Fruit fly (Drosophila melanogaster) whole organism, prepupa: ENCODE results near the gene CG13024.

Experiments
- Blimp-1 ChIP-seq: fragments of 200-800 bp; sonication (Bioruptor generic); optimal IDR thresholded peaks from 3 replicates; lab custom pipeline; 2017; ENCODE audit warnings: missing biosample characterization, missing genetic modification characterization, mild to moderate bottlenecking, moderate library complexity, missing genetic modification reagents
- CG10631 ChIP-seq: fragments of 200-800 bp; sonication (Bioruptor generic); optimal IDR thresholded peaks from 2 replicates; lab custom pipeline; 2016; ENCODE audit warnings: missing biosample characterization, missing genetic modification characterization
- CG10669 ChIP-seq: fragments of 200-800 bp; sonication (Bioruptor generic); optimal IDR thresholded peaks from 3 replicates; lab custom pipeline; 2018; ENCODE audit warnings: missing biosample characterization, mild to moderate bottlenecking, missing genetic modification characterization, moderate library complexity
- CG11294 ChIP-seq: fragments of 200-800 bp; sonication (Bioruptor generic); IDR thresholded peaks from 2 replicates; pipeline ENCODE4 v1.3.6; 2022; ENCODE audit warnings: missing biosample characterization, missing genetic modification characterization
- CG11762 ChIP-seq: fragments of 200-800 bp; sonication (Bioruptor generic); optimal IDR thresholded peaks from 3 replicates; lab custom pipeline; 2016; ENCODE audit warnings: missing biosample characterization, missing genetic modification characterization; ENCODE audit not compliant: insufficient read depth
- CG11902 ChIP-seq: fragments of 200-800 bp; sonication (Bioruptor generic); optimal IDR thresholded peaks from 3 replicates; lab custom pipeline; 2016; ENCODE audit warnings: missing biosample characterization, missing genetic modification characterization
- CG15336 ChIP-seq: fragments of 200-800 bp; sonication (Bioruptor generic); IDR thresholded peaks from 2 replicates; pipeline ENCODE4 v1.3.6; 2022; ENCODE audit warnings: missing biosample characterization, missing genetic modification characterization
- CG1621 ChIP-seq: fragments of 200-800 bp; sonication (Bioruptor generic); optimal IDR thresholded peaks from 3 replicates; lab custom pipeline; 2018; ENCODE audit warnings: missing biosample characterization, mild to moderate bottlenecking, missing genetic modification characterization
- CG16779 ChIP-seq: fragments of 200-800 bp; sonication (Bioruptor generic); optimal IDR thresholded peaks from 3 replicates; lab custom pipeline; 2017; ENCODE audit warnings: missing biosample characterization, mild to moderate bottlenecking, missing genetic modification characterization
- CG3032 ChIP-seq: fragments of 200-800 bp; optimal IDR thresholded peaks from 2 replicates; lab custom pipeline; 2019; ENCODE audit warnings: missing biosample characterization, mild to moderate bottlenecking, missing genetic modification characterization, moderate library complexity
- CG31627 ChIP-seq: fragments of 200-800 bp; sonication (Bioruptor generic); optimal IDR thresholded peaks from 3 replicates; lab custom pipeline; 2016; ENCODE audit warnings: missing biosample characterization, missing genetic modification characterization
- CG32006 ChIP-seq: fragments of 200-800 bp; sonication (Bioruptor generic); optimal IDR thresholded peaks from 3 replicates; lab custom pipeline; 2017; ENCODE audit warnings: missing biosample characterization, mild to moderate bottlenecking, missing genetic modification characterization
- CG34406 ChIP-seq: fragments of 200-800 bp; sonication (Bioruptor generic); optimal IDR thresholded peaks from 3 replicates; lab custom pipeline; 2016; ENCODE audit warnings: missing biosample characterization, missing genetic modification characterization
- CG3919 ChIP-seq: fragments of 200-800 bp; sonication (Bioruptor generic); optimal IDR thresholded peaks from 3 replicates; lab custom pipeline; 2016; ENCODE audit warnings: missing biosample characterization, missing genetic modification characterization
- CG6163 ChIP-seq: fragments of 200-800 bp; sonication (Bioruptor generic); IDR thresholded peaks from 3 replicates; pipeline ENCODE4 v1.3.6; 2022; ENCODE audit warnings: missing biosample characterization, missing genetic modification characterization
- CG6276 ChIP-seq: fragments of 200-800 bp; sonication (Bioruptor generic); optimal IDR thresholded peaks from 2 replicates; lab custom pipeline; 2017; ENCODE audit warnings: missing biosample characterization, mild to moderate bottlenecking, missing genetic modification characterization
- CG6792 ChIP-seq: fragments of 200-800 bp; sonication (Bioruptor generic); optimal IDR thresholded peaks from 3 replicates; lab custom pipeline; 2016; ENCODE audit warnings: missing biosample characterization, missing genetic modification characterization
- CG6808 ChIP-seq: fragments of 200-800 bp; sonication (Bioruptor generic); optimal IDR thresholded peaks from 3 replicates; lab custom pipeline; 2017; ENCODE audit warnings: missing biosample characterization, missing genetic modification characterization, mild to moderate bottlenecking, moderate library complexity, missing genetic modification reagents
- CG7368 ChIP-seq: fragments of 200-800 bp; sonication (Bioruptor generic); optimal IDR thresholded peaks from 3 replicates; lab custom pipeline; 2016; ENCODE audit warnings: missing biosample characterization, missing genetic modification characterization
- CG8119 ChIP-seq: fragments of 200-800 bp; sonication (Bioruptor generic); IDR thresholded peaks from 3 replicates; pipeline ENCODE4 v1.3.6; 2022; ENCODE audit warnings: missing biosample characterization, missing genetic modification characterization
- CG8632 ChIP-seq: fragments of 200-800 bp; sonication (Bioruptor generic); optimal IDR thresholded peaks from 3 replicates; lab custom pipeline; 2016; ENCODE audit warnings: missing biosample characterization, missing genetic modification characterization
- CG9139 ChIP-seq: fragments of 200-800 bp; sonication (Bioruptor generic); optimal IDR thresholded peaks from 3 replicates; lab custom pipeline; 2017; ENCODE audit warnings: missing biosample characterization, mild to moderate bottlenecking, missing genetic modification characterization
- Eip75B ChIP-seq: fragments of 200-800 bp; sonication (Bioruptor generic); optimal IDR thresholded peaks from 3 replicates; lab custom pipeline; 2016; ENCODE audit warnings: missing biosample characterization, missing genetic modification characterization
- Eip78C ChIP-seq: fragments of 200-800 bp; sonication (Bioruptor generic); peaks from one replicate; lab custom pipeline; 2016; ENCODE audit warnings: missing biosample characterization, missing genetic modification characterization
- Eip93F ChIP-seq: fragments of 200-800 bp; sonication (Bioruptor generic); optimal IDR thresholded peaks from 2 replicates; lab custom pipeline; 2016; ENCODE audit warnings: missing biosample characterization, mild to moderate bottlenecking, missing genetic modification characterization
- Ets21C ChIP-seq: fragments of 200-800 bp; sonication (Bioruptor generic); optimal IDR thresholded peaks from 3 replicates; lab custom pipeline; 2016; ENCODE audit warnings: missing biosample characterization, missing genetic modification characterization
- Ets96B ChIP-seq: fragments of 200-800 bp; optimal IDR thresholded peaks from 2 replicates; lab custom pipeline; 2019; ENCODE audit warnings: missing biosample characterization, mild to moderate bottlenecking, missing genetic modification characterization, moderate library complexity
- Gug ChIP-seq: fragments of 200-800 bp; sonication (Bioruptor generic); IDR thresholded peaks from 2 replicates; pipeline ENCODE4 v1.3.6; 2022; ENCODE audit warnings: missing biosample characterization, missing genetic modification characterization
- Hr39 ChIP-seq: fragments of 200-800 bp; sonication (Bioruptor generic); optimal IDR thresholded peaks from 2 replicates; lab custom pipeline; 2016; ENCODE audit warnings: missing biosample characterization, missing genetic modification characterization
- Hr4 ChIP-seq: fragments of 200-800 bp; sonication (Bioruptor generic); optimal IDR thresholded peaks from 3 replicates; lab custom pipeline; 2016; ENCODE audit warnings: missing biosample characterization, missing genetic modification characterization
- Lpt ChIP-seq: fragments of 200-800 bp; sonication (Bioruptor generic); optimal IDR thresholded peaks from 3 replicates; lab custom pipeline; 2016; ENCODE audit warnings: missing biosample characterization, missing genetic modification characterization
- Met ChIP-seq: fragments of 200-800 bp; sonication (Bioruptor generic); optimal IDR thresholded peaks from 3 replicates; lab custom pipeline; 2016; ENCODE audit warnings: missing biosample characterization, missing genetic modification characterization
- OdsH ChIP-seq: fragments of 200-800 bp; sonication (Bioruptor generic); optimal IDR thresholded peaks from 3 replicates; lab custom pipeline; 2016; ENCODE audit warnings: missing biosample characterization, missing genetic modification characterization
- Smox ChIP-seq: fragments of 200-800 bp; sonication (Bioruptor generic); optimal IDR thresholded peaks from 3 replicates; lab custom pipeline; 2016; ENCODE audit warnings: missing biosample characterization, missing genetic modification characterization
- Sox102F ChIP-seq: fragments of 200-800 bp; sonication (Bioruptor generic); optimal IDR thresholded peaks from 2 replicates; lab custom pipeline; 2016; ENCODE audit warnings: missing biosample characterization, mild to moderate bottlenecking, missing genetic modification characterization
- Sox14 ChIP-seq: fragments of 200-800 bp; sonication (Bioruptor generic); optimal IDR thresholded peaks from 3 replicates; lab custom pipeline; 2016; ENCODE audit warnings: missing biosample characterization, missing genetic modification characterization
- Sox15 ChIP-seq: fragments of 200-800 bp; sonication (Bioruptor generic); optimal IDR thresholded peaks from 3 replicates; lab custom pipeline; 2016; ENCODE audit warnings: missing biosample characterization, missing genetic modification characterization
- achi ChIP-seq: fragments of 200-800 bp; sonication (Bioruptor generic); optimal IDR thresholded peaks from 3 replicates; lab custom pipeline; 2016; ENCODE audit warnings: missing biosample characterization, missing genetic modification characterization
- acj6 ChIP-seq: fragments of 200-800 bp; sonication (Bioruptor generic); optimal IDR thresholded peaks from 3 replicates; lab custom pipeline; 2016; ENCODE audit warnings: missing biosample characterization, missing genetic modification characterization
- dac ChIP-seq: fragments of 200-800 bp; sonication (Bioruptor generic); optimal IDR thresholded peaks from 2 replicates; lab custom pipeline; 2017; ENCODE audit warnings: missing biosample characterization, mild to moderate bottlenecking, missing genetic modification characterization
- dsx ChIP-seq: fragments of 200-800 bp; optimal IDR thresholded peaks from 3 replicates; lab custom pipeline; 2019; ENCODE audit warnings: missing biosample characterization, mild to moderate bottlenecking, missing genetic modification characterization, moderate library complexity; ENCODE audit not compliant: poor library complexity, severe bottlenecking
- eg ChIP-seq: fragments of 200-800 bp; sonication (Bioruptor generic); IDR thresholded peaks from 3 replicates; pipeline ENCODE4 v1.3.6; 2022; ENCODE audit warnings: missing biosample characterization, missing genetic modification characterization
- esn ChIP-seq: fragments of 200-800 bp; sonication (Bioruptor generic); optimal IDR thresholded peaks from 2 replicates; lab custom pipeline; 2016; ENCODE audit warnings: missing biosample characterization, mild to moderate bottlenecking, missing genetic modification characterization, moderate library complexity
- fd59A ChIP-seq: fragments of 200-800 bp; sonication (Bioruptor generic); optimal IDR thresholded peaks from 2 replicates; lab custom pipeline; 2017; ENCODE audit warnings: missing biosample characterization, mild to moderate bottlenecking, missing genetic modification characterization, missing genetic modification reagents
- fd85E ChIP-seq: fragments of 200-800 bp; sonication (Bioruptor generic); optimal IDR thresholded peaks from 3 replicates; lab custom pipeline; 2016; ENCODE audit warnings: missing biosample characterization, missing genetic modification characterization
- lz ChIP-seq: fragments of 200-800 bp; sonication (Bioruptor generic); optimal IDR thresholded peaks from 3 replicates; lab custom pipeline; 2016; ENCODE audit warnings: missing biosample characterization, missing genetic modification characterization
- net ChIP-seq: fragments of 200-800 bp; sonication (Bioruptor generic); optimal IDR thresholded peaks from 3 replicates; lab custom pipeline; 2016; ENCODE audit warnings: missing biosample characterization, missing genetic modification characterization
- salr ChIP-seq, 2 experiments: fragments of 200-800 bp; sonication (Bioruptor generic); optimal IDR thresholded peaks; 3 replicates each; lab custom pipeline; 2016 to 2018; ENCODE audit warnings: missing biosample characterization in 2 of 2, missing genetic modification characterization in 2 of 2, mild to moderate bottlenecking in 1 of 2
- spab ChIP-seq: fragments of 200-800 bp; sonication (Bioruptor generic); optimal IDR thresholded peaks from 2 replicates; lab custom pipeline; 2017; ENCODE audit warnings: missing biosample characterization, mild to moderate bottlenecking, missing genetic modification characterization, missing genetic modification reagents
- ss ChIP-seq, 2 experiments: fragments of 200-800 bp; sonication (Bioruptor generic); optimal IDR thresholded peaks; 2 replicates in 1 of 2; 3 replicates in 1 of 2; lab custom pipeline; 2017 to 2018; ENCODE audit warnings: mild to moderate bottlenecking in 2 of 2, missing biosample characterization in 2 of 2, missing genetic modification characterization in 2 of 2, moderate library complexity in 1 of 2
- svp ChIP-seq: fragments of 200-800 bp; sonication (Bioruptor generic); peaks from one replicate; lab custom pipeline; 2016; ENCODE audit warnings: missing biosample characterization, missing genetic modification characterization
- topi ChIP-seq: fragments of 200-800 bp; sonication (Bioruptor generic); optimal IDR thresholded peaks from 3 replicates; lab custom pipeline; 2016; ENCODE audit warnings: missing biosample characterization, missing genetic modification characterization
- vri ChIP-seq: fragments of 200-800 bp; sonication (Bioruptor generic); optimal IDR thresholded peaks from 3 replicates; lab custom pipeline; 2016; ENCODE audit warnings: missing biosample characterization, mild to moderate bottlenecking, missing genetic modification characterization

The CG13024 gene

DNA sequence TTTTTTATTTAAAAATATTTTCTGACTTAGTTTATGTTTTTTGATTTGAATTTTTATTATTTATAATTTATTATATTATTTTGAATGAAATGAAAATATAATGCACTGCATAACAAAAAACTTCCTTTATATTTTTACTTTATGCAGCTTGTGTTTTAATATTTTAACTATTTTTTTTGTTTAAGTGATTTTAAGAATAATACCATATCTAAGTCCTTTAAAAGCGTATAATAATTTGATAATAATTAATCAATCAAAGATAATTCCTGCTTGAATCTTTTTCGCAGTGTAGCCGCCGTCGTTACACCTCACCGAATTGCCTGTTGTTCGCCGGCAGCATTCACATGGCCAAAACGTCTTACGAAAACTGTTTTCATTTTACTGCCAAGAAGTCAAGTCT, 3.7 kb downstream of the CG13024 start:
- TF ChIP-seq svp (GFP tag; lab: Kevin White, UChicago) (no peak), fd59A (GFP tag; lab: Kevin White, UChicago) (no peak), esn (GFP tag; lab: Kevin White, UChicago) (peak; percentile 22), CG32006 (peak; percentile 61), Eip78C (GFP tag; lab: Kevin White, UChicago) (peak; percentile 81), dac (no peak), Smox (GFP tag; lab: Kevin White, UChicago) (no peak), CG1621 (tag; lab: Kevin White, UChicago) (no peak), lz (GFP tag; lab: Kevin White, UChicago) (no peak), net (GFP tag; lab: Kevin White, UChicago) (peak; percentile 16), CG16779 (tag; lab: Kevin White, UChicago) (no peak), ss (GFP tag; optimal IDR thresholded peaks at IDR 0.05; lab: Kevin White, UChicago) (peak in 1 of 2 experiments; percentile 15), vri (GFP tag; lab: Kevin White, UChicago) (no peak), CG6792 (GFP tag; lab: Kevin White, UChicago) (no peak), Sox102F (GFP tag; lab: Kevin White, UChicago) (no peak), Ets96B (tag; lab: Kevin White, UChicago) (no peak), Eip93F (GFP tag; lab: Kevin White, UChicago) (no peak), CG11294 (GFP tag; lab: Robert Waterston, UW) (no peak), CG3919 (GFP tag; lab: Kevin White, UChicago) (no peak), CG10669 (GFP tag; lab: Kevin White, UChicago) (no peak), Sox14 (GFP tag; lab: Kevin White, UChicago) (no peak), dsx (GFP tag; lab: Kevin White, UChicago) (no peak), CG8632 (GFP tag; lab: Kevin White, UChicago) (peak; percentile 27), Hr39 (GFP tag; lab: Kevin White, UChicago) (no peak), Blimp-1 (no peak), CG6808 (no peak), fd85E (GFP tag; lab: Kevin White, UChicago) (no peak), achi (GFP tag; lab: Kevin White, UChicago) (no peak), CG11762 (GFP tag; lab: Kevin White, UChicago) (no peak), CG11902 (GFP tag; lab: Kevin White, UChicago) (no peak), spab (no peak), CG15336 (GFP tag; lab: Robert Waterston, UW) (peak; percentile 42; the same call in 1 of the 2 replicates), CG8119 (GFP tag; lab: Robert Waterston, UW) (peak; percentile 46; the same call in 1 of the 3 replicates), CG3032 (tag; lab: Kevin White, UChicago) (peak; percentile 52), CG34406 (GFP tag; lab: Kevin White, UChicago) (peak; percentile 36), Ets21C (GFP tag; lab: Kevin White, UChicago) (no peak), CG9139 (GFP tag; lab: Kevin White, UChicago) (no peak), acj6 (GFP tag; lab: Kevin White, UChicago) (peak; percentile 32), CG31627 (GFP tag; lab: Kevin White, UChicago) (peak; percentile 6), CG7368 (GFP tag; lab: Kevin White, UChicago) (no peak), CG6163 (GFP tag; lab: Robert Waterston, UW) (no peak), Gug (no peak), CG6276 (GFP tag; lab: Kevin White, UChicago) (no peak), Eip75B (GFP tag; lab: Kevin White, UChicago) (no peak), Met (GFP tag; lab: Kevin White, UChicago) (peak; percentile 3), CG10631 (peak; percentile 20), Hr4 (GFP tag; lab: Kevin White, UChicago) (no peak), topi (GFP tag; lab: Kevin White, UChicago) (no peak), Sox15 (GFP tag; lab: Kevin White, UChicago) (no peak), Lpt (GFP tag; lab: Kevin White, UChicago) (no peak), salr (GFP tag; optimal IDR thresholded peaks at IDR 0.05; lab: Kevin White, UChicago) (peak in 1 of 2 experiments; percentile 35), OdsH (GFP tag; lab: Kevin White, UChicago) (peak; percentile 33), eg (GFP tag; lab: Robert Waterston, UW) (no peak)
